Worm (Caenorhabditis elegans) whole organism, late embryonic: ENCODE results near the gene C09E8.1.

Experiments used
- ceh-14 ChIP-seq: sonication (generic microtip); optimal IDR thresholded peaks from 2 replicates; lab custom pipeline; 2016; ENCODE audit warnings: missing genotype, missing genetic modification characterization, missing compliant biosample characterization
- che-1 ChIP-seq: sonication (generic microtip); optimal IDR thresholded peaks from 2 replicates; lab custom pipeline; 2016; ENCODE audit warnings: mild to moderate bottlenecking, missing genetic modification characterization, missing compliant biosample characterization
- ets-4 ChIP-seq: sonication (generic microtip); optimal IDR thresholded peaks from 2 replicates; lab custom pipeline; 2016; ENCODE audit warnings: missing genetic modification characterization, missing compliant biosample characterization
- nhr-11 ChIP-seq: fragments of 150-350 bp; optimal IDR thresholded peaks from 2 replicates; lab custom pipeline; 2014; ENCODE audit warnings: missing biosample characterization, missing genetic modification characterization
- nhr-232 ChIP-seq: sonication (generic microtip); optimal IDR thresholded peaks from 2 replicates; lab custom pipeline; 2016; ENCODE audit warnings: missing genetic modification characterization, missing compliant biosample characterization
- pha-4 ChIP-seq: fragments of 150-350 bp; optimal IDR thresholded peaks from 2 replicates; lab custom pipeline; 2018; ENCODE audit warnings: missing biosample characterization, missing genetic modification reagents, missing genetic modification characterization

ce11 chrII:508603-509002 is 47.7 kb upstream of the C09E8.1 start:
- no peak for TF ChIP-seq nhr-11 (tag; lab: Kevin White, UChicago)
- TF ChIP-seq che-1 (tag; lab: Kevin White, UChicago), result no peak
- no peak for TF ChIP-seq pha-4
- TF ChIP-seq nhr-232 (tag; lab: Kevin White, UChicago), result no peak
- TF ChIP-seq ceh-14, result no peak
- TF ChIP-seq ets-4 (tag; lab: Kevin White, UChicago), result no peak
